Fruit fly (Drosophila melanogaster) Kc167 (cell line): Measurements from ENCODE around the gene CG13996.

Experiments used
- Myc ChIP-seq: fragments of >200 bp; optimal IDR thresholded peaks from 2 replicates; lab custom pipeline; 2017; ENCODE audit warnings: missing external identifiers
- Sin3A ChIP-seq: fragments of >200 bp; optimal IDR thresholded peaks from 2 replicates; lab custom pipeline; 2018; ENCODE audit warnings: missing external identifiers
- h ChIP-seq: fragments of >200 bp; optimal IDR thresholded peaks from 3 replicates; lab custom pipeline; 2018; ENCODE audit warnings: missing external identifiers
- insv ChIP-seq: fragments of >200 bp; optimal IDR thresholded peaks from 3 replicates; lab custom pipeline; 2018; ENCODE audit warnings: missing external identifiers
- psq ChIP-seq: fragments of >200 bp; optimal IDR thresholded peaks from 2 replicates; lab custom pipeline; 2017; ENCODE audit warnings: missing external identifiers

- TF ChIP-seq psq: no peak
- TF ChIP-seq Myc (lab: Kevin White, UChicago): no peak
- TF ChIP-seq h (lab: Kevin White, UChicago): no peak
- no peak for TF ChIP-seq insv (lab: Kevin White, UChicago)
- no peak for TF ChIP-seq Sin3A (lab: Kevin White, UChicago)
These were observed 27.0 kb downstream of the CG13996 start, which contains the start of gene IPIP for dm6 chr2L:6047528-6048160.
